Fruit fly (Drosophila melanogaster): ENCODE results near the gene Iml1.

- TF ChIP-seq CG12744 (GFP tag; optimal IDR thresholded peaks at IDR 0.05) (no peak), CG3407 (GFP tag; optimal IDR thresholded peaks at IDR 0.05) (no peak), zfh2 (GFP tag; optimal IDR thresholded peaks at IDR 0.05) (no peak), Fer2 (tag; optimal IDR thresholded peaks at IDR 0.05) (no peak), rib (GFP tag; IDR thresholded peaks at IDR 0.05) (no peak), Hmx (GFP tag; optimal IDR thresholded peaks at IDR 0.05) (no peak), CG3281 (GFP tag; optimal IDR thresholded peaks at IDR 0.05) (no peak)
These were observed 56.5 kb downstream of the Iml1 start, which contains the start of gene robl62A for dm6 chr3L:1477319-1477718.

Measured in whole organism, embryonic.